Fruit fly (Drosophila melanogaster) whole organism, prepupa: ENCODE measurements around the gene CG10874.
A peak's percentile ranks its signal among the peaks of the same experiment; 100 is the strongest.

Experiments
- Blimp-1 ChIP-seq: fragments of 200-800 bp; sonication (Bioruptor generic); optimal IDR thresholded peaks from 3 replicates; lab custom pipeline; 2017; ENCODE audit warnings: missing biosample characterization, missing genetic modification characterization, mild to moderate bottlenecking, moderate library complexity, missing genetic modification reagents
- CG10631 ChIP-seq: fragments of 200-800 bp; sonication (Bioruptor generic); optimal IDR thresholded peaks from 2 replicates; lab custom pipeline; 2016; ENCODE audit warnings: missing biosample characterization, missing genetic modification characterization
- CG11762 ChIP-seq: fragments of 200-800 bp; sonication (Bioruptor generic); optimal IDR thresholded peaks from 3 replicates; lab custom pipeline; 2016; ENCODE audit warnings: missing biosample characterization, missing genetic modification characterization; ENCODE audit not compliant: insufficient read depth
- CG11902 ChIP-seq: fragments of 200-800 bp; sonication (Bioruptor generic); optimal IDR thresholded peaks from 3 replicates; lab custom pipeline; 2016; ENCODE audit warnings: missing biosample characterization, missing genetic modification characterization
- CG15336 ChIP-seq: fragments of 200-800 bp; sonication (Bioruptor generic); IDR thresholded peaks from 2 replicates; pipeline ENCODE4 v1.3.6; 2022; ENCODE audit warnings: missing biosample characterization, missing genetic modification characterization
- CG1621 ChIP-seq: fragments of 200-800 bp; sonication (Bioruptor generic); optimal IDR thresholded peaks from 3 replicates; lab custom pipeline; 2018; ENCODE audit warnings: missing biosample characterization, mild to moderate bottlenecking, missing genetic modification characterization
- CG32006 ChIP-seq: fragments of 200-800 bp; sonication (Bioruptor generic); optimal IDR thresholded peaks from 3 replicates; lab custom pipeline; 2017; ENCODE audit warnings: missing biosample characterization, mild to moderate bottlenecking, missing genetic modification characterization
- CG3919 ChIP-seq: fragments of 200-800 bp; sonication (Bioruptor generic); optimal IDR thresholded peaks from 3 replicates; lab custom pipeline; 2016; ENCODE audit warnings: missing biosample characterization, missing genetic modification characterization
- CG4318 ChIP-seq: fragments of 200-800 bp; sonication (Bioruptor generic); optimal IDR thresholded peaks from 3 replicates; lab custom pipeline; 2017; ENCODE audit warnings: missing biosample characterization, mild to moderate bottlenecking, missing genetic modification characterization
- CG6163 ChIP-seq: fragments of 200-800 bp; sonication (Bioruptor generic); IDR thresholded peaks from 3 replicates; pipeline ENCODE4 v1.3.6; 2022; ENCODE audit warnings: missing biosample characterization, missing genetic modification characterization
- CG6276 ChIP-seq: fragments of 200-800 bp; sonication (Bioruptor generic); optimal IDR thresholded peaks from 2 replicates; lab custom pipeline; 2017; ENCODE audit warnings: missing biosample characterization, mild to moderate bottlenecking, missing genetic modification characterization
- CG6808 ChIP-seq: fragments of 200-800 bp; sonication (Bioruptor generic); optimal IDR thresholded peaks from 3 replicates; lab custom pipeline; 2017; ENCODE audit warnings: missing biosample characterization, missing genetic modification characterization, mild to moderate bottlenecking, moderate library complexity, missing genetic modification reagents
- CG6854 ChIP-seq: fragments of 200-800 bp; sonication (Bioruptor generic); optimal IDR thresholded peaks from 2 replicates; lab custom pipeline; 2017; ENCODE audit warnings: missing biosample characterization, mild to moderate bottlenecking, missing genetic modification characterization
- CG7368 ChIP-seq: fragments of 200-800 bp; sonication (Bioruptor generic); optimal IDR thresholded peaks from 3 replicates; lab custom pipeline; 2016; ENCODE audit warnings: missing biosample characterization, missing genetic modification characterization
- CG8632 ChIP-seq: fragments of 200-800 bp; sonication (Bioruptor generic); optimal IDR thresholded peaks from 3 replicates; lab custom pipeline; 2016; ENCODE audit warnings: missing biosample characterization, missing genetic modification characterization
- Eip75B ChIP-seq: fragments of 200-800 bp; sonication (Bioruptor generic); optimal IDR thresholded peaks from 3 replicates; lab custom pipeline; 2016; ENCODE audit warnings: missing biosample characterization, missing genetic modification characterization
- Eip78C ChIP-seq: fragments of 200-800 bp; sonication (Bioruptor generic); peaks from one replicate; lab custom pipeline; 2016; ENCODE audit warnings: missing biosample characterization, missing genetic modification characterization
- Eip93F ChIP-seq: fragments of 200-800 bp; sonication (Bioruptor generic); optimal IDR thresholded peaks from 2 replicates; lab custom pipeline; 2016; ENCODE audit warnings: missing biosample characterization, mild to moderate bottlenecking, missing genetic modification characterization
- Ets21C ChIP-seq: fragments of 200-800 bp; sonication (Bioruptor generic); optimal IDR thresholded peaks from 3 replicates; lab custom pipeline; 2016; ENCODE audit warnings: missing biosample characterization, missing genetic modification characterization
- Gug ChIP-seq: fragments of 200-800 bp; sonication (Bioruptor generic); IDR thresholded peaks from 2 replicates; pipeline ENCODE4 v1.3.6; 2022; ENCODE audit warnings: missing biosample characterization, missing genetic modification characterization
- Hr38 ChIP-seq: sonication (Bioruptor generic); optimal IDR thresholded peaks from 2 replicates; lab custom pipeline; 2016; ENCODE audit warnings: missing biosample characterization, missing genetic modification characterization
- Hr39 ChIP-seq: fragments of 200-800 bp; sonication (Bioruptor generic); optimal IDR thresholded peaks from 2 replicates; lab custom pipeline; 2016; ENCODE audit warnings: missing biosample characterization, missing genetic modification characterization
- Hr4 ChIP-seq: fragments of 200-800 bp; sonication (Bioruptor generic); optimal IDR thresholded peaks from 3 replicates; lab custom pipeline; 2016; ENCODE audit warnings: missing biosample characterization, missing genetic modification characterization
- Lpt ChIP-seq: fragments of 200-800 bp; sonication (Bioruptor generic); optimal IDR thresholded peaks from 3 replicates; lab custom pipeline; 2016; ENCODE audit warnings: missing biosample characterization, missing genetic modification characterization
- Met ChIP-seq: fragments of 200-800 bp; sonication (Bioruptor generic); optimal IDR thresholded peaks from 3 replicates; lab custom pipeline; 2016; ENCODE audit warnings: missing biosample characterization, missing genetic modification characterization
- OdsH ChIP-seq: fragments of 200-800 bp; sonication (Bioruptor generic); optimal IDR thresholded peaks from 3 replicates; lab custom pipeline; 2016; ENCODE audit warnings: missing biosample characterization, missing genetic modification characterization
- Smox ChIP-seq: fragments of 200-800 bp; sonication (Bioruptor generic); optimal IDR thresholded peaks from 3 replicates; lab custom pipeline; 2016; ENCODE audit warnings: missing biosample characterization, missing genetic modification characterization
- Sox14 ChIP-seq: fragments of 200-800 bp; sonication (Bioruptor generic); optimal IDR thresholded peaks from 3 replicates; lab custom pipeline; 2016; ENCODE audit warnings: missing biosample characterization, missing genetic modification characterization
- Sox15 ChIP-seq: fragments of 200-800 bp; sonication (Bioruptor generic); optimal IDR thresholded peaks from 3 replicates; lab custom pipeline; 2016; ENCODE audit warnings: missing biosample characterization, missing genetic modification characterization
- achi ChIP-seq: fragments of 200-800 bp; sonication (Bioruptor generic); optimal IDR thresholded peaks from 3 replicates; lab custom pipeline; 2016; ENCODE audit warnings: missing biosample characterization, missing genetic modification characterization
- acj6 ChIP-seq: fragments of 200-800 bp; sonication (Bioruptor generic); optimal IDR thresholded peaks from 3 replicates; lab custom pipeline; 2016; ENCODE audit warnings: missing biosample characterization, missing genetic modification characterization
- cyc ChIP-seq: fragments of 200-800 bp; sonication (Bioruptor generic); optimal IDR thresholded peaks from 3 replicates; lab custom pipeline; 2016; ENCODE audit warnings: missing biosample characterization, missing genetic modification characterization
- dac ChIP-seq: fragments of 200-800 bp; sonication (Bioruptor generic); optimal IDR thresholded peaks from 2 replicates; lab custom pipeline; 2017; ENCODE audit warnings: missing biosample characterization, mild to moderate bottlenecking, missing genetic modification characterization
- dsx ChIP-seq: fragments of 200-800 bp; optimal IDR thresholded peaks from 3 replicates; lab custom pipeline; 2019; ENCODE audit warnings: missing biosample characterization, mild to moderate bottlenecking, missing genetic modification characterization, moderate library complexity; ENCODE audit not compliant: poor library complexity, severe bottlenecking
- eg ChIP-seq: fragments of 200-800 bp; sonication (Bioruptor generic); IDR thresholded peaks from 3 replicates; pipeline ENCODE4 v1.3.6; 2022; ENCODE audit warnings: missing biosample characterization, missing genetic modification characterization
- esn ChIP-seq: fragments of 200-800 bp; sonication (Bioruptor generic); optimal IDR thresholded peaks from 2 replicates; lab custom pipeline; 2016; ENCODE audit warnings: missing biosample characterization, mild to moderate bottlenecking, missing genetic modification characterization, moderate library complexity
- fd85E ChIP-seq: fragments of 200-800 bp; sonication (Bioruptor generic); optimal IDR thresholded peaks from 3 replicates; lab custom pipeline; 2016; ENCODE audit warnings: missing biosample characterization, missing genetic modification characterization
- fkh ChIP-seq: fragments of 200-800 bp; sonication (Bioruptor generic); optimal IDR thresholded peaks from 3 replicates; lab custom pipeline; 2017; ENCODE audit warnings: missing biosample characterization, mild to moderate bottlenecking, missing genetic modification characterization, moderate library complexity
- lz ChIP-seq: fragments of 200-800 bp; sonication (Bioruptor generic); optimal IDR thresholded peaks from 3 replicates; lab custom pipeline; 2016; ENCODE audit warnings: missing biosample characterization, missing genetic modification characterization
- net ChIP-seq: fragments of 200-800 bp; sonication (Bioruptor generic); optimal IDR thresholded peaks from 3 replicates; lab custom pipeline; 2016; ENCODE audit warnings: missing biosample characterization, missing genetic modification characterization
- pdm3 ChIP-seq: fragments of 200-800 bp; sonication (Bioruptor generic); optimal IDR thresholded peaks from 3 replicates; lab custom pipeline; 2016; ENCODE audit warnings: missing biosample characterization, missing genetic modification characterization
- salr ChIP-seq, 2 experiments: fragments of 200-800 bp; sonication (Bioruptor generic); optimal IDR thresholded peaks; 3 replicates each; lab custom pipeline; 2016 to 2018; ENCODE audit warnings: missing biosample characterization in 2 of 2, missing genetic modification characterization in 2 of 2, mild to moderate bottlenecking in 1 of 2
- spab ChIP-seq: fragments of 200-800 bp; sonication (Bioruptor generic); optimal IDR thresholded peaks from 2 replicates; lab custom pipeline; 2017; ENCODE audit warnings: missing biosample characterization, mild to moderate bottlenecking, missing genetic modification characterization, missing genetic modification reagents
- ss ChIP-seq, 2 experiments: fragments of 200-800 bp; sonication (Bioruptor generic); optimal IDR thresholded peaks; 2 replicates in 1 of 2; 3 replicates in 1 of 2; lab custom pipeline; 2017 to 2018; ENCODE audit warnings: mild to moderate bottlenecking in 2 of 2, missing biosample characterization in 2 of 2, missing genetic modification characterization in 2 of 2, moderate library complexity in 1 of 2
- svp ChIP-seq: fragments of 200-800 bp; sonication (Bioruptor generic); peaks from one replicate; lab custom pipeline; 2016; ENCODE audit warnings: missing biosample characterization, missing genetic modification characterization
- topi ChIP-seq: fragments of 200-800 bp; sonication (Bioruptor generic); optimal IDR thresholded peaks from 3 replicates; lab custom pipeline; 2016; ENCODE audit warnings: missing biosample characterization, missing genetic modification characterization
- vri ChIP-seq: fragments of 200-800 bp; sonication (Bioruptor generic); optimal IDR thresholded peaks from 3 replicates; lab custom pipeline; 2016; ENCODE audit warnings: missing biosample characterization, mild to moderate bottlenecking, missing genetic modification characterization

Gene CG10874

dm6 chr2L:2165238-2165577, 27.0 kb downstream of the CG10874 start:
- TF ChIP-seq fkh (GFP tag; lab: Kevin White, UChicago) = no peak
- TF ChIP-seq CG1621 (tag; lab: Kevin White, UChicago) = no peak
- no peak for TF ChIP-seq CG6854 (GFP tag; lab: Kevin White, UChicago)
- no peak for TF ChIP-seq dsx (GFP tag; lab: Kevin White, UChicago)
- TF ChIP-seq net (GFP tag; lab: Kevin White, UChicago) = no peak
- no peak for TF ChIP-seq Hr39 (GFP tag; lab: Kevin White, UChicago)
- no peak for TF ChIP-seq OdsH
- TF ChIP-seq Gug (GFP tag; lab: Robert Waterston, UW) = no peak
- TF ChIP-seq esn (GFP tag; lab: Kevin White, UChicago) = no peak
- no peak for TF ChIP-seq Eip75B (GFP tag; lab: Kevin White, UChicago)
- TF ChIP-seq pdm3 (GFP tag; lab: Kevin White, UChicago) = no peak
- TF ChIP-seq topi = no peak

DNA sequence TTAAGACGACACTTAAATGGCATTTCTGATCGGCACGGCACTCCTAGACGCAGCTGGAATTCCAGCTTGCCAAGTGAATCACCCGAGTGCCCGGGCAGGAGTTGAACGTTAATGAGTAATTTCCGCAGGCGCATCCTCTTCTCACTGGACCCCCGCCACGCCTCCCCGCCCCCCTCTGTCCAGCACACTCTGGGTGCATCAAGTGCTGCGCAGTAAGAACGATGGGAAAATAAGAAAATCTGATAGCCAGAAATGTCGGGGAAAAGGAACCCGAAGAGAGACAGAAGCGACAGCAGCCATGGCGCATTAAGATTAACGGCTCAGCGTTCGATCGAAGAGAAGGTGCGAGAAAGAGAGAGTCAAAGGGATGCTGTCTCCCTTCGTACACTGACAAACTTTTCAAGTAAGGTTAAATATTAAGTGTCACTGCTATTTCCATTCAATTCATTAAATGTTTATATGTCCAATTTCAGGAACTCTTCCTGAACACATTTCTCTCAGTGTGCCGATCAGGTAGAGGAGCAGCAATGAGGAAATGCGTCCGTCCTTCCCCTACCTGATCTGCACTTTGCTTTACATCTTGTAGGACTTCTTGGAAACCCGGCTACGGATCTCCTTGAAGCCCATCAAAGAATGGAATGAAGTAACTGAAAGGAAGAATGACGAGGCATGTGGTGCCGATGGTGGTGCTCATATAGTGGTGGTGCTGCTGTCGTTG, 27.5 kb downstream of the CG10874 start:
- TF ChIP-seq ss (GFP tag; optimal IDR thresholded peaks at IDR 0.05; lab: Kevin White, UChicago) (peak; percentile 97), eg (GFP tag; lab: Robert Waterston, UW) (peak; percentile 56; the same call in 2 of the 3 replicates), CG6808 (GFP tag; lab: Kevin White, UChicago) (peak; percentile 96), net (GFP tag; lab: Kevin White, UChicago) (peak; percentile 85), Sox14 (GFP tag; lab: Kevin White, UChicago) (peak; percentile 91), CG8632 (peak; percentile 90), svp (GFP tag; lab: Kevin White, UChicago) (peak; percentile 97), Eip93F (GFP tag; lab: Kevin White, UChicago) (peak; percentile 83), CG10631 (GFP tag; lab: Kevin White, UChicago) (peak; percentile 91), fkh (GFP tag; lab: Kevin White, UChicago) (no peak), Lpt (peak; percentile 84), pdm3 (GFP tag; lab: Kevin White, UChicago) (peak; percentile 85), CG7368 (GFP tag; lab: Kevin White, UChicago) (peak; percentile 86), Blimp-1 (GFP tag; lab: Kevin White, UChicago) (peak; percentile 86), CG6854 (GFP tag; lab: Kevin White, UChicago) (peak; percentile 87), Sox15 (GFP tag; lab: Kevin White, UChicago) (peak; percentile 89), CG3919 (GFP tag; lab: Kevin White, UChicago) (peak; percentile 96), cyc (GFP tag; lab: Kevin White, UChicago) (peak; percentile 96), CG6163 (peak; percentile 95), CG4318 (peak; percentile 19), achi (GFP tag; lab: Kevin White, UChicago) (peak; percentile 88), CG11762 (GFP tag; lab: Kevin White, UChicago) (peak; percentile 88), CG1621 (tag; lab: Kevin White, UChicago) (peak; percentile 95), Hr38 (no peak), salr (GFP tag; optimal IDR thresholded peaks at IDR 0.05; lab: Kevin White, UChicago) (peak; percentile 61 to 91), CG15336 (GFP tag; lab: Robert Waterston, UW) (peak; percentile 61), Hr4 (peak; percentile 24), vri (GFP tag; lab: Kevin White, UChicago) (peak; percentile 87), Ets21C (GFP tag; lab: Kevin White, UChicago) (peak; percentile 86), spab (GFP tag; lab: Kevin White, UChicago) (peak; percentile 97), lz (GFP tag; lab: Kevin White, UChicago) (peak; percentile 94), CG6276 (peak; percentile 39), Eip78C (GFP tag; lab: Kevin White, UChicago) (peak; percentile 98), OdsH (peak; percentile 83), dac (GFP tag; lab: Kevin White, UChicago) (no peak), Hr39 (GFP tag; lab: Kevin White, UChicago) (peak; percentile 95), fd85E (GFP tag; lab: Kevin White, UChicago) (peak; percentile 71), acj6 (GFP tag; lab: Kevin White, UChicago) (peak; percentile 93), CG11902 (peak; percentile 84), Gug (GFP tag; lab: Robert Waterston, UW) (peak; percentile 66), Met (peak; percentile 93), Smox (GFP tag; lab: Kevin White, UChicago) (peak; percentile 95), dsx (GFP tag; lab: Kevin White, UChicago) (peak; percentile 93), CG32006 (GFP tag; lab: Kevin White, UChicago) (peak; percentile 59)
